Fruit fly (Drosophila melanogaster) whole organism, adult: ENCODE results near the gene trio.

Experiments used
- CG11617 ChIP-seq: fragments of 200-800 bp; sonication (Bioruptor generic); optimal IDR thresholded peaks from 2 replicates; lab custom pipeline; 2017; ENCODE audit warnings: mild to moderate bottlenecking, missing biosample characterization, missing genetic modification reagents, missing genetic modification characterization
- CG12768 ChIP-seq: fragments of 200-800 bp; sonication (Bioruptor generic); optimal IDR thresholded peaks from 2 replicates; lab custom pipeline; 2017; ENCODE audit warnings: missing biosample characterization, missing genetic modification characterization, mild to moderate bottlenecking, moderate library complexity, missing genetic modification reagents
- CG14711 ChIP-seq: fragments of 200-800 bp; sonication (Bioruptor generic); optimal IDR thresholded peaks from 2 replicates; lab custom pipeline; 2018; ENCODE audit warnings: missing biosample characterization, mild to moderate bottlenecking, missing genetic modification characterization, moderate library complexity
- CG33017 ChIP-seq: fragments of 200-800 bp; sonication (Bioruptor generic); optimal IDR thresholded peaks from 2 replicates; lab custom pipeline; 2018; ENCODE audit warnings: missing biosample characterization, mild to moderate bottlenecking, missing genetic modification characterization, moderate library complexity
- CG7045 ChIP-seq: fragments of 200-800 bp; sonication (Bioruptor generic); optimal IDR thresholded peaks from 2 replicates; lab custom pipeline; 2017; ENCODE audit warnings: missing biosample characterization, mild to moderate bottlenecking, missing genetic modification characterization
- CG7101 ChIP-seq: fragments of 200-800 bp; sonication (Bioruptor generic); optimal IDR thresholded peaks from 2 replicates; lab custom pipeline; 2018; ENCODE audit warnings: missing biosample characterization, mild to moderate bottlenecking, missing genetic modification characterization, moderate library complexity
- Clk ChIP-seq: fragments of 200-800 bp; sonication (Bioruptor generic); optimal IDR thresholded peaks from 2 replicates; lab custom pipeline; 2017; ENCODE audit warnings: missing biosample characterization, missing genetic modification characterization
- Crg-1 ChIP-seq: fragments of 200-800 bp; sonication (Bioruptor generic); optimal IDR thresholded peaks from 2 replicates; lab custom pipeline; 2016; ENCODE audit warnings: missing biosample characterization, missing genetic modification characterization
- Hr96 ChIP-seq: fragments of 200-800 bp; sonication (Bioruptor generic); optimal IDR thresholded peaks from 2 replicates; lab custom pipeline; 2016; ENCODE audit warnings: missing biosample characterization, missing genetic modification characterization
- kay ChIP-seq: fragments of 200-800 bp; sonication (Bioruptor generic); peaks from one replicate; lab custom pipeline; 2016; ENCODE audit warnings: missing biosample characterization, missing genetic modification characterization, borderline replicate concordance
- ovo ChIP-seq: fragments of 200-800 bp; sonication (Bioruptor generic); optimal IDR thresholded peaks from 2 replicates; lab custom pipeline; 2016; ENCODE audit warnings: missing biosample characterization, missing genetic modification characterization
- pad ChIP-seq: fragments of 200-800 bp; sonication (Bioruptor generic); optimal IDR thresholded peaks from 3 replicates; lab custom pipeline; 2017; ENCODE audit warnings: missing biosample characterization, missing genetic modification characterization, mild to moderate bottlenecking, moderate library complexity, missing genetic modification reagents
- toe ChIP-seq: fragments of 200-800 bp; sonication (Bioruptor generic); optimal IDR thresholded peaks from 2 replicates; lab custom pipeline; 2016; ENCODE audit warnings: missing biosample characterization, missing genetic modification characterization

DNA sequence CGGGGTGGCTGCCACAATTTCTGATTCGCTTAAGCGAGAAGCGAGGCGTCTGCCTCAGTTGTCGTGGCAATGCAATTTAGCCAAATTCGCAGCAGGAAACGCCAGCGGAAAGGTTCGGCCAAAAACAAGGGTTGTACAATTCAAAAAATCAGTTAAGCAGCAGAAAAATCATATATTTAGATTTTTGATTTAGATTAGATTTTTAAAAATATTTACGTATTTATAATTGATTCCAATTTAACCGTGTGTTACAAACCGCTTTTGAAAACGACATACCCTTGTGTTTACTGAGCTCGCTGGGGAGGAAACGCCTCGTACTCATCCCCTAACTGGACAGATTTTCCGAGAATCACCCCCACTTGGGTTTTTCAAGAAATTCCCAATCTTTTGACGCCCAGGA is 8.9 kb upstream of the trio start:
- TF ChIP-seq Clk (no peak), CG12768 (GFP tag; lab: Kevin White, UChicago) (no peak), kay (GFP tag; lab: Kevin White, UChicago) (no peak), CG7045 (no peak), toe (GFP tag; lab: Kevin White, UChicago) (no peak), Hr96 (no peak), CG14711 (tag; lab: Kevin White, UChicago) (no peak), Crg-1 (GFP tag; lab: Kevin White, UChicago) (no peak), CG11617 (GFP tag; lab: Kevin White, UChicago) (no peak), CG7101 (no peak), pad (GFP tag; lab: Kevin White, UChicago) (no peak), CG33017 (tag; lab: Kevin White, UChicago) (no peak), ovo (GFP tag; lab: Kevin White, UChicago) (no peak)
